Worm (Caenorhabditis elegans) whole organism, L3 larva: ENCODE results near the gene svh-5.

Source experiments
- ceh-9 ChIP-seq: sonication (generic microtip); optimal IDR thresholded peaks from 2 replicates; lab custom pipeline; 2018; ENCODE audit warnings: missing biosample characterization, missing genetic modification characterization
- daf-12 ChIP-seq: fragments of 150-350 bp; optimal IDR thresholded peaks from 2 replicates; lab custom pipeline; 2014; ENCODE audit warnings: missing biosample characterization, missing genetic modification reagents, missing genetic modification characterization
- eor-1 ChIP-seq, 2 experiments: fragments of 150-350 bp; optimal IDR thresholded peaks; 2 replicates each; lab custom pipeline; 2014 to 2018; ENCODE audit warnings: missing biosample characterization in 2 of 2, missing genetic modification characterization in 2 of 2
- mdl-1 ChIP-seq: fragments of 150-350 bp; optimal IDR thresholded peaks from 2 replicates; lab custom pipeline; 2014; ENCODE audit warnings: missing biosample characterization, missing genetic modification characterization
- nhr-11 ChIP-seq: fragments of 150-350 bp; optimal IDR thresholded peaks from 2 replicates; lab custom pipeline; 2014; ENCODE audit warnings: missing biosample characterization, missing genetic modification characterization
- nhr-12 ChIP-seq: fragments of 150-350 bp; optimal IDR thresholded peaks from 2 replicates; lab custom pipeline; 2014; ENCODE audit warnings: missing biosample characterization, missing genetic modification characterization
- sea-2 ChIP-seq: fragments of 150-350 bp; sonication (generic microtip); optimal IDR thresholded peaks from 4 replicates; lab custom pipeline; 2014; ENCODE audit warnings: missing biosample characterization, missing genetic modification reagents, missing genetic modification characterization
- tbx-2 ChIP-seq: sonication (generic microtip); optimal IDR thresholded peaks from 2 replicates; lab custom pipeline; 2016; ENCODE audit warnings: mild to moderate bottlenecking, missing genetic modification characterization, missing compliant biosample characterization
- unc-62 ChIP-seq: fragments of 150-350 bp; sonication (generic microtip); optimal IDR thresholded peaks from 4 replicates; lab custom pipeline; 2014; ENCODE audit warnings: missing biosample characterization, missing genetic modification reagents, missing genetic modification characterization

DNA sequence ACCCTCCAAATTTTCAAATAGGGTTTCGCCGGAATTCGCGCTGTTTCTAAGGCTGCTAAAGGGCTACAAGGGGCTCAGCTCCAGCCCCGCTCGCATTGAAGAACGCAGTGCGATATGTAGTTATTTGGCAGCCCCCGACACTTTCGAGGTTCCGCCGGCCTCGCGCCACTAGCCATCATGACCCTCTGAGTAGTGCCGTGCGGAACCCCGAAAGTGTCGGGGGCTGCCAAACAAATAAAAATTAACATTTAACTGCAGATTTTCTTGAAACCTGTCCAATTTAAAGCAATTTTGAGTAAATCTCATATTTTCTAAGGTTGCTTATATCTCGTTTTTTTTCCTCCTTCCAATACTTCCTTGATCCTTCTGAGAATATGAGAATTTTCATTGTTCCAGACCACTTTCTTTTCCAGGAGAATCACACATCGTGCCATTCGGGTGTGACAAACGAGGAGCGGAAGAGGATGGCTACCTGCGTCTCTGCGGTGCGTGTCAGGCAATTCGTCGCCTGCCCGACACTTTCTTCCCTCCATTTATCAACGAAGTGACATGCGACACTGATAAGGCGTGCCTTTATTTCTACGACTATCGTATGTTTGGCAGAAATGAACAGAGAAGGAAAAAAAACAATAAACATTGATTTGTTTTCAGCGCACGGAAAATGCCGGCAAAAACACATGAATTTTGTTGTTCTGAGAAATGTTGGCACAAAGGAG is 46.2 kb upstream of the svh-5 start:
- TF ChIP-seq tbx-2 (tag; lab: Kevin White, UChicago): no peak
- TF ChIP-seq nhr-12 (tag; lab: Kevin White, UChicago): no peak
- TF ChIP-seq mdl-1 (tag; lab: Kevin White, UChicago): no peak
- no peak for TF ChIP-seq ceh-9
- no peak for TF ChIP-seq sea-2
- TF ChIP-seq nhr-11: no peak
- no peak for TF ChIP-seq unc-62
- no peak for TF ChIP-seq eor-1 (tag; optimal IDR thresholded peaks at IDR 0.05; lab: Kevin White, UChicago)
- no peak for TF ChIP-seq daf-12 (tag; lab: Kevin White, UChicago)
